Worm (Caenorhabditis elegans) whole organism, L2 larva: Measurements from ENCODE around the gene F12A10.9.

ENCODE experiments used
- C34F6.9 ChIP-seq: fragments of 150-350 bp; optimal IDR thresholded peaks from 2 replicates; lab custom pipeline; 2014; ENCODE audit warnings: missing biosample characterization, missing genetic modification characterization
- F13H6.1 ChIP-seq: sonication (generic microtip); optimal IDR thresholded peaks from 2 replicates; lab custom pipeline; 2016; ENCODE audit warnings: missing genetic modification characterization, missing compliant biosample characterization
- R02D3.7 ChIP-seq: fragments of 150-350 bp; optimal IDR thresholded peaks from 2 replicates; lab custom pipeline; 2014; ENCODE audit warnings: missing biosample characterization, missing genetic modification characterization
- Y55F3AM.14 ChIP-seq: fragments of 200-800 bp; sonication (Bioruptor generic); optimal IDR thresholded peaks from 2 replicates; lab custom pipeline; 2018; ENCODE audit warnings: mild to moderate bottlenecking, missing genetic modification characterization, missing compliant biosample characterization
- ZK546.5 ChIP-seq: sonication (generic microtip); optimal IDR thresholded peaks from 2 replicates; lab custom pipeline; 2017; ENCODE audit warnings: missing biosample characterization, missing genetic modification characterization
- alr-1 ChIP-seq: fragments of 150-350 bp; optimal IDR thresholded peaks from 2 replicates; lab custom pipeline; 2014; ENCODE audit warnings: missing biosample characterization, missing genetic modification characterization
- ama-1 ChIP-seq: fragments of 150-350 bp; optimal IDR thresholded peaks from 2 replicates; lab custom pipeline; 2018; ENCODE audit warnings: inconsistent platforms
- blmp-1 ChIP-seq: sonication (generic microtip); optimal IDR thresholded peaks from 2 replicates; lab custom pipeline; 2017; ENCODE audit warnings: missing genetic modification characterization, mild to moderate bottlenecking, missing compliant biosample characterization, antibody characterized with exemption, moderate library complexity; ENCODE audit not compliant: insufficient read depth
- ceh-82 ChIP-seq: fragments of 150-350 bp; optimal IDR thresholded peaks from 2 replicates; lab custom pipeline; 2014; ENCODE audit warnings: missing biosample characterization, missing genetic modification characterization
- crh-2 ChIP-seq: sonication (generic microtip); optimal IDR thresholded peaks from 2 replicates; lab custom pipeline; 2017; ENCODE audit warnings: missing biosample characterization, missing genetic modification characterization
- dmd-4 ChIP-seq: sonication (generic microtip); optimal IDR thresholded peaks from 2 replicates; lab custom pipeline; 2017; ENCODE audit warnings: missing biosample characterization, missing genetic modification characterization
- elt-1 ChIP-seq: fragments of 150-350 bp; optimal IDR thresholded peaks from 2 replicates; lab custom pipeline; 2014; ENCODE audit warnings: missing biosample characterization, missing genetic modification characterization
- fos-1 ChIP-seq: fragments of 150-350 bp; optimal IDR thresholded peaks from 2 replicates; lab custom pipeline; 2014; ENCODE audit warnings: missing biosample characterization, missing genetic modification characterization
- gmeb-1 ChIP-seq: fragments of 150-350 bp; optimal IDR thresholded peaks from 2 replicates; lab custom pipeline; 2014; ENCODE audit warnings: missing biosample characterization, missing genetic modification characterization
- lin-13 ChIP-seq: fragments of 150-350 bp; optimal IDR thresholded peaks from 2 replicates; lab custom pipeline; 2014; ENCODE audit warnings: missing biosample characterization, missing genetic modification reagents, missing genetic modification characterization
- lin-39 ChIP-seq: fragments of 150-350 bp; optimal IDR thresholded peaks from 2 replicates; lab custom pipeline; 2014; ENCODE audit warnings: missing biosample characterization, missing genetic modification reagents, missing genetic modification characterization
- lsy-2 ChIP-seq, 2 experiments: fragments of 150-350 bp in 1 of 2; sonication (generic microtip) in 1 of 2; optimal IDR thresholded peaks; 2 replicates each; lab custom pipeline; 2014 to 2017; ENCODE audit warnings: missing biosample characterization in 2 of 2, missing genetic modification characterization in 2 of 2
- mab-5 ChIP-seq: fragments of 150-350 bp; optimal IDR thresholded peaks from 2 replicates; lab custom pipeline; 2014; ENCODE audit warnings: missing biosample characterization, missing genetic modification characterization
- mbf-1 ChIP-seq: sonication (generic microtip); optimal IDR thresholded peaks from 2 replicates; lab custom pipeline; 2017; ENCODE audit warnings: missing biosample characterization, missing genetic modification characterization
- mdl-1 ChIP-seq, 2 experiments: fragments of 150-350 bp in 1 of 2; sonication (generic microtip) in 1 of 2; optimal IDR thresholded peaks; 2 replicates each; lab custom pipeline; 2017; ENCODE audit warnings: missing biosample characterization in 2 of 2, missing genetic modification characterization in 2 of 2
- nhr-10 ChIP-seq: sonication (generic microtip); optimal IDR thresholded peaks from 2 replicates; lab custom pipeline; 2017; ENCODE audit warnings: missing biosample characterization, missing genetic modification characterization
- nhr-23 ChIP-seq: fragments of 150-350 bp; optimal IDR thresholded peaks from 2 replicates; lab custom pipeline; 2014; ENCODE audit warnings: missing biosample characterization, missing genetic modification reagents, missing genetic modification characterization
- nhr-25 ChIP-seq: fragments of 150-350 bp; sonication (generic microtip); optimal IDR thresholded peaks from 3 replicates; lab custom pipeline; 2014; ENCODE audit warnings: missing biosample characterization, missing genetic modification characterization
- nhr-6 ChIP-seq: fragments of 150-350 bp; optimal IDR thresholded peaks from 2 replicates; lab custom pipeline; 2014; ENCODE audit warnings: missing biosample characterization, missing genetic modification characterization
- nhr-77 ChIP-seq: fragments of 150-350 bp; optimal IDR thresholded peaks from 2 replicates; lab custom pipeline; 2014; ENCODE audit warnings: missing biosample characterization, missing genetic modification characterization
- peb-1 ChIP-seq: fragments of 150-350 bp; optimal IDR thresholded peaks from 2 replicates; lab custom pipeline; 2014; ENCODE audit warnings: missing biosample characterization, missing genetic modification characterization
- sem-4 ChIP-seq: fragments of 150-350 bp; optimal IDR thresholded peaks from 2 replicates; lab custom pipeline; 2014; ENCODE audit warnings: missing biosample characterization, missing genetic modification reagents, missing genetic modification characterization
- sma-3 ChIP-seq: sonication (generic microtip); optimal IDR thresholded peaks from 2 replicates; lab custom pipeline; 2016; ENCODE audit warnings: missing genetic modification reagents, missing genetic modification characterization, missing compliant biosample characterization
- sma-9 ChIP-seq, 2 experiments: fragments of 150-350 bp in 1 of 2; sonication (generic microtip) in 1 of 2; optimal IDR thresholded peaks; 2 replicates each; lab custom pipeline; 2014 to 2016; ENCODE audit warnings: missing genetic modification characterization in 2 of 2, mild to moderate bottlenecking in 1 of 2, missing biosample characterization in 1 of 2, missing compliant biosample characterization in 1 of 2, missing genetic modification reagents in 1 of 2, moderate library complexity in 1 of 2
- unc-39 ChIP-seq: fragments of 150-350 bp; optimal IDR thresholded peaks from 2 replicates; lab custom pipeline; 2014; ENCODE audit warnings: missing biosample characterization, missing genetic modification characterization
- unc-55 ChIP-seq: fragments of 150-350 bp; sonication (generic microtip); optimal IDR thresholded peaks from 3 replicates; lab custom pipeline; 2014; ENCODE audit warnings: missing biosample characterization, missing genetic modification reagents, missing genetic modification characterization
- zag-1 ChIP-seq: fragments of 150-350 bp; optimal IDR thresholded peaks from 2 replicates; lab custom pipeline; 2014; ENCODE audit warnings: missing biosample characterization, missing genetic modification characterization
- ztf-1 ChIP-seq: fragments of 200-800 bp; sonication (Bioruptor generic); conservative IDR thresholded peaks from 2 replicates; pipeline ENCODE4 v1.3.6; 2022; ENCODE audit warnings: missing genetic modification characterization, missing compliant biosample characterization
- ztf-11 ChIP-seq: sonication (generic microtip); optimal IDR thresholded peaks from 2 replicates; lab custom pipeline; 2017; ENCODE audit warnings: missing biosample characterization, missing genetic modification characterization
- ztf-4 ChIP-seq: fragments of 150-350 bp; optimal IDR thresholded peaks from 2 replicates; lab custom pipeline; 2014; ENCODE audit warnings: missing biosample characterization, missing genetic modification characterization

Gene F12A10.9

ce11 chrII:5518055-5518454 is 19.6 kb downstream of the F12A10.9 start:
- TF ChIP-seq mab-5, result no peak
- TF ChIP-seq ceh-82 (tag; lab: Kevin White, UChicago), result no peak
- TF ChIP-seq, all 48 proteins: peak for 0

- TF ChIP-seq R02D3.7, result no peak
- no peak for TF ChIP-seq sma-9 (GFP tag; optimal IDR thresholded peaks at IDR 0.05; lab: Kevin White, UChicago)
- TF ChIP-seq sma-9 (tag; optimal IDR thresholded peaks at IDR 0.05; lab: Kevin White, UChicago), result no peak
- TF ChIP-seq ztf-11 (tag; lab: Kevin White, UChicago), result no peak
- TF ChIP-seq blmp-1 (tag; lab: Kevin White, UChicago), result no peak
- TF ChIP-seq sem-4, result no peak
- TF ChIP-seq sma-3 (GFP tag; lab: Kevin White, UChicago), result no peak
- no peak for TF ChIP-seq zag-1 (tag; lab: Kevin White, UChicago)
- no peak for TF ChIP-seq Y55F3AM.14 (GFP tag; lab: Kevin White, UChicago)
- TF ChIP-seq crh-2, result no peak
- TF ChIP-seq C34F6.9, result no peak
- no peak for TF ChIP-seq peb-1 (tag; lab: Kevin White, UChicago)
- no peak for TF ChIP-seq alr-1 (tag; lab: Kevin White, UChicago)
- TF ChIP-seq nhr-25, result no peak
- no peak for TF ChIP-seq dmd-4
- no peak for TF ChIP-seq mdl-1 (tag; optimal IDR thresholded peaks at IDR 0.05; lab: Kevin White, UChicago)
- no peak for TF ChIP-seq F13H6.1
- TF ChIP-seq nhr-23 (tag; lab: Kevin White, UChicago), result no peak
- no peak for TF ChIP-seq ztf-4 (tag; lab: Kevin White, UChicago)
- TF ChIP-seq ama-1, result no peak
These were observed 20.4 kb downstream of the F12A10.9 start, which contains the start of gene ZK177.2 for ce11 chrII:5518910-5519309. TSS of gene ZK177.2 (plus strand) at chrII:5519210.

- no peak for TF ChIP-seq gmeb-1 (tag; lab: Kevin White, UChicago)
- TF ChIP-seq unc-39, result no peak
- TF ChIP-seq nhr-25, result no peak
- TF ChIP-seq, all 48 proteins: peak for 0
These were observed 22.9 kb downstream of the F12A10.9 start, which contains the start of gene ZK177.12 for ce11 chrII:5521411-5521810. TSS of gene ZK177.12 (plus strand) at chrII:5521711.

DNA sequence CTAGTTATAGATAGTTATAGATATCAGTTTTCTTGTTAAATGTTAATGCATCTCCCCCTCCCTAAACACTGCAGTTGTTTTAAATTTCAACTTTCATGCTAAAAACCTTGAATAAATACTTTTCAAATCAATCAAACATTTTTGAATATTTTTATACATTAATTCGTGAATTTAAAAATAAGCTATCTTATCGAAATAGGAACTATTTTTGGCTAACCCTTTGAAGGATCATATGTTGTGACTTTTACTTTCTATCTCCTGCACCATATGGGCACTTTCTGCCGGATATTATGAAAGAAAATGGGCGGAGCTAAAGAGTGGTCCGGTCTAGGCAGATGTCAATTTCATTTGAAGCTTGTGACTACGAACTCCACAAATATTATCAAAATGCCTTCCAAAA is 24.1 kb downstream of the F12A10.9 start, which contains the start of gene ZK177.11:
Gene ZK177.11, plus strand, starts transcription at position 301 of the 400 bp plus-strand sequence.
- TF ChIP-seq mab-5, result no peak
- no peak for TF ChIP-seq lin-39 (tag; lab: Kevin White, UChicago)
- no peak for TF ChIP-seq dmd-4
- no peak for TF ChIP-seq lsy-2 (tag; optimal IDR thresholded peaks at IDR 0.05; lab: Kevin White, UChicago)
- no peak for TF ChIP-seq unc-55 (GFP tag; lab: Kevin White, UChicago)
- TF ChIP-seq nhr-23 (tag; lab: Kevin White, UChicago), result no peak
- no peak for TF ChIP-seq nhr-77
- TF ChIP-seq nhr-10 (tag; lab: Kevin White, UChicago), result no peak
- no peak for TF ChIP-seq nhr-6
- TF ChIP-seq elt-1 (tag; lab: Kevin White, UChicago), result no peak
- TF ChIP-seq ceh-82 (tag; lab: Kevin White, UChicago), result no peak
- TF ChIP-seq mbf-1, result no peak
- TF ChIP-seq ztf-1, result no peak
- TF ChIP-seq blmp-1 (tag; lab: Kevin White, UChicago), result no peak
- no peak for TF ChIP-seq lin-13 (GFP tag; lab: Kevin White, UChicago)
- TF ChIP-seq Y55F3AM.14 (GFP tag; lab: Kevin White, UChicago), result no peak
- no peak for TF ChIP-seq fos-1 (tag; lab: Kevin White, UChicago)

ce11 chrII:5525297-5525696 is 26.8 kb downstream of the F12A10.9 start, which contains the start of gene tbx-35:
TSS of gene tbx-35 (minus strand) at chrII:5525397.
- no peak for TF ChIP-seq crh-2
- no peak for TF ChIP-seq mdl-1 (tag; optimal IDR thresholded peaks at IDR 0.05; lab: Kevin White, UChicago)
- TF ChIP-seq ZK546.5, result no peak
- TF ChIP-seq mab-5, result no peak
- TF ChIP-seq alr-1 (tag; lab: Kevin White, UChicago), result no peak
- no peak for TF ChIP-seq gmeb-1 (tag; lab: Kevin White, UChicago)
